Fruit fly (Drosophila melanogaster) whole organism, embryonic: ENCODE measurements around the gene Gr98b.

Source experiments
- Adf1 ChIP-seq: fragments of 200-800 bp; sonication (Bioruptor generic); IDR thresholded peaks from 2 replicates; pipeline ENCODE4 v1.3.6; 2022; ENCODE audit warnings: missing biosample characterization, missing genetic modification characterization
- Asciz ChIP-seq: fragments of 200-800 bp; sonication (Bioruptor generic); optimal IDR thresholded peaks from 2 replicates; lab custom pipeline; 2017; ENCODE audit warnings: missing biosample characterization, mild to moderate bottlenecking, missing genetic modification characterization, missing genetic modification reagents
- Bteb2 ChIP-seq: fragments of 200-800 bp; sonication (Bioruptor generic); optimal IDR thresholded peaks from 2 replicates; lab custom pipeline; 2016; ENCODE audit warnings: missing biosample characterization, missing genetic modification characterization
- CG10959 ChIP-seq: fragments of 200-800 bp; sonication (Bioruptor generic); IDR thresholded peaks from 2 replicates; pipeline ENCODE4 v1.3.6; 2022; ENCODE audit warnings: missing biosample characterization, missing genetic modification characterization
- CG11696 ChIP-seq: fragments of 200-800 bp; sonication (Bioruptor generic); IDR thresholded peaks from 2 replicates; pipeline ENCODE4 v1.3.6; 2022; ENCODE audit warnings: missing biosample characterization, missing genetic modification characterization
- CG12104 ChIP-seq: fragments of 200-800 bp; sonication (Bioruptor generic); optimal IDR thresholded peaks from 3 replicates; lab custom pipeline; 2016; ENCODE audit warnings: missing biosample characterization, missing genetic modification characterization
- CG15514 ChIP-seq: fragments of 200-800 bp; sonication (Bioruptor generic); optimal IDR thresholded peaks from 3 replicates; lab custom pipeline; 2017; ENCODE audit warnings: missing biosample characterization, missing genetic modification characterization, mild to moderate bottlenecking, moderate library complexity, missing genetic modification reagents
- CG16815 ChIP-seq: fragments of 200-800 bp; sonication (Bioruptor generic); optimal IDR thresholded peaks from 3 replicates; lab custom pipeline; 2017; ENCODE audit warnings: missing biosample characterization, mild to moderate bottlenecking, missing genetic modification characterization
- CG17328 ChIP-seq: fragments of 200-800 bp; sonication (Bioruptor generic); IDR thresholded peaks from 2 replicates; pipeline ENCODE4 v1.3.6; 2022; ENCODE audit warnings: missing biosample characterization, missing genetic modification characterization
- CG17361 ChIP-seq: fragments of 200-800 bp; sonication (Bioruptor generic); IDR thresholded peaks from 3 replicates; pipeline ENCODE4 v1.3.6; 2022; ENCODE audit warnings: missing biosample characterization, missing genetic modification characterization
- CG2129 ChIP-seq: fragments of 200-800 bp; sonication (Bioruptor generic); IDR thresholded peaks from 2 replicates; pipeline ENCODE4 v1.3.6; 2022; ENCODE audit warnings: missing biosample characterization, missing genetic modification characterization; ENCODE audit not compliant: partially characterized antibody
- CG2199 ChIP-seq: fragments of 200-800 bp; sonication (Bioruptor generic); IDR thresholded peaks from 3 replicates; pipeline ENCODE4 v1.3.6; 2022; ENCODE audit warnings: missing biosample characterization, missing genetic modification characterization
- CG30403 ChIP-seq: fragments of 200-800 bp; sonication (Bioruptor generic); optimal IDR thresholded peaks from 3 replicates; lab custom pipeline; 2016; ENCODE audit warnings: missing biosample characterization, missing genetic modification characterization
- CG5180 ChIP-seq: fragments of 200-800 bp; sonication (Bioruptor generic); optimal IDR thresholded peaks from 3 replicates; lab custom pipeline; 2017; ENCODE audit warnings: missing biosample characterization, missing genetic modification characterization, mild to moderate bottlenecking, moderate library complexity, missing genetic modification reagents
- CG6854 ChIP-seq: fragments of 200-800 bp; sonication (Bioruptor generic); optimal IDR thresholded peaks from 3 replicates; lab custom pipeline; 2017; ENCODE audit warnings: missing biosample characterization, mild to moderate bottlenecking, missing genetic modification characterization
- Camta ChIP-seq: fragments of 200-800 bp; sonication (Bioruptor generic); optimal IDR thresholded peaks from 2 replicates; lab custom pipeline; 2016; ENCODE audit warnings: missing biosample characterization, missing genetic modification characterization
- D19A ChIP-seq: fragments of 200-800 bp; optimal IDR thresholded peaks from 3 replicates; lab custom pipeline; 2019; ENCODE audit warnings: missing biosample characterization, mild to moderate bottlenecking, missing genetic modification characterization, moderate library complexity
- Dek ChIP-seq: fragments of 200-800 bp; sonication (Bioruptor generic); optimal IDR thresholded peaks from 3 replicates; lab custom pipeline; 2019; ENCODE audit warnings: missing biosample characterization, mild to moderate bottlenecking, missing genetic modification characterization, moderate library complexity
- Dfd ChIP-seq, 2 experiments: fragments of >200 bp; optimal IDR thresholded peaks; 2 replicates each; lab custom pipeline; 2017; ENCODE audit warnings: missing biosample characterization in 2 of 2, missing genetic modification characterization in 2 of 2
- Dip2 ChIP-seq: fragments of 200-800 bp; sonication (Bioruptor generic); IDR thresholded peaks from 2 replicates; pipeline ENCODE4 v1.3.6; 2022; ENCODE audit warnings: missing biosample characterization, missing genetic modification characterization
- Drgx ChIP-seq: fragments of 200-800 bp; sonication (Bioruptor generic); IDR thresholded peaks from 2 replicates; pipeline ENCODE4 v1.3.6; 2022; ENCODE audit warnings: missing biosample characterization, missing genetic modification characterization
- MBD-R2 ChIP-seq: fragments of 200-800 bp; sonication (Bioruptor generic); IDR thresholded peaks from 2 replicates; pipeline ENCODE4 v1.3.6; 2022; ENCODE audit warnings: missing biosample characterization, missing genetic modification characterization
- Mrtf ChIP-seq: fragments of 200-800 bp; sonication (Bioruptor generic); IDR thresholded peaks from 3 replicates; pipeline ENCODE4 v1.3.6; 2022; ENCODE audit warnings: missing biosample characterization, missing genetic modification characterization
- Myb ChIP-seq: fragments of 200-800 bp; sonication (Bioruptor generic); optimal IDR thresholded peaks from 2 replicates; lab custom pipeline; 2016; ENCODE audit warnings: missing biosample characterization, missing genetic modification characterization
- NFAT ChIP-seq: fragments of 200-800 bp; sonication (Bioruptor generic); IDR thresholded peaks from 2 replicates; pipeline ENCODE4 v1.3.6; 2022; ENCODE audit warnings: missing biosample characterization, missing genetic modification characterization
- NK7.1 ChIP-seq: fragments of 200-800 bp; sonication (Bioruptor generic); optimal IDR thresholded peaks from 3 replicates; lab custom pipeline; 2016; ENCODE audit warnings: missing biosample characterization, missing genetic modification characterization
- Nf-YA ChIP-seq: fragments of 200-800 bp; sonication (Bioruptor generic); IDR thresholded peaks from 2 replicates; pipeline ENCODE4 v1.3.6; 2022; ENCODE audit warnings: missing biosample characterization, missing genetic modification characterization
- Nf-YB ChIP-seq: fragments of 200-800 bp; sonication (Bioruptor generic); optimal IDR thresholded peaks from 3 replicates; lab custom pipeline; 2019; ENCODE audit warnings: missing biosample characterization, mild to moderate bottlenecking, missing genetic modification characterization, moderate library complexity
- Optix ChIP-seq: fragments of 200-800 bp; sonication (Bioruptor generic); IDR thresholded peaks from 3 replicates; pipeline ENCODE4 v1.3.6; 2022; ENCODE audit warnings: missing biosample characterization, missing genetic modification characterization
- Ssrp ChIP-seq: fragments of 200-800 bp; sonication (Bioruptor generic); optimal IDR thresholded peaks from 2 replicates; lab custom pipeline; 2018; ENCODE audit warnings: missing biosample characterization, mild to moderate bottlenecking, missing genetic modification characterization, moderate library complexity
- bab2 ChIP-seq: fragments of 200-800 bp; sonication (Bioruptor generic); optimal IDR thresholded peaks from 2 replicates; lab custom pipeline; 2016; ENCODE audit warnings: missing biosample characterization, missing genetic modification characterization
- btn ChIP-seq: fragments of 200-800 bp; sonication (Bioruptor generic); optimal IDR thresholded peaks from 2 replicates; lab custom pipeline; 2016; ENCODE audit warnings: missing biosample characterization, missing genetic modification characterization
- croc ChIP-seq: fragments of 200-800 bp; sonication (Bioruptor generic); conservative IDR thresholded peaks from 3 replicates; pipeline ENCODE4 v1.3.6; 2022; ENCODE audit warnings: missing biosample characterization, missing genetic modification characterization
- eve ChIP-seq, 2 experiments: fragments of >200 bp; optimal IDR thresholded peaks; 2 replicates each; lab custom pipeline; 2017; ENCODE audit warnings: missing biosample characterization in 2 of 2, missing genetic modification characterization in 2 of 2
- exex ChIP-seq: fragments of 200-800 bp; sonication (Bioruptor generic); optimal IDR thresholded peaks from 4 replicates; lab custom pipeline; 2018; ENCODE audit warnings: missing biosample characterization, mild to moderate bottlenecking, missing genetic modification characterization, moderate library complexity
- ham ChIP-seq: fragments of 200-800 bp; sonication (Bioruptor generic); IDR thresholded peaks from 2 replicates; pipeline ENCODE4 v1.3.6; 2022; ENCODE audit warnings: missing biosample characterization, missing genetic modification characterization
- her ChIP-seq: fragments of 200-800 bp; sonication (Bioruptor generic); optimal IDR thresholded peaks from 2 replicates; lab custom pipeline; 2016; ENCODE audit warnings: missing biosample characterization, missing genetic modification characterization
- ken ChIP-seq: fragments of 200-800 bp; sonication (Bioruptor generic); IDR thresholded peaks from 3 replicates; pipeline ENCODE4 v1.3.6; 2022; ENCODE audit warnings: missing biosample characterization, missing genetic modification characterization
- kni ChIP-seq: fragments of 200-800 bp; sonication (Bioruptor generic); optimal IDR thresholded peaks from 3 replicates; lab custom pipeline; 2017; ENCODE audit warnings: mild to moderate bottlenecking, missing biosample characterization, missing genetic modification reagents, missing genetic modification characterization
- lov ChIP-seq, 2 experiments: fragments of 200-800 bp in 1 of 2; fragments of >200 bp in 1 of 2; sonication (Bioruptor generic) in 1 of 2; IDR thresholded peaks in 1 of 2; optimal IDR thresholded peaks in 1 of 2; 2 replicates in 1 of 2; 3 replicates in 1 of 2; pipeline versions ENCODE4 v1.3.6 to Lab custom; 2017 to 2022; ENCODE audit warnings: missing biosample characterization in 1 of 2, missing genetic modification characterization in 1 of 2
- prd ChIP-seq, 3 experiments: fragments of >200 bp in 2 of 3; fragments of 200-800 bp in 1 of 3; sonication (Bioruptor generic) in 1 of 3; optimal IDR thresholded peaks in 2 of 3; IDR thresholded peaks in 1 of 3; 2 replicates in 2 of 3; 3 replicates in 1 of 3; pipeline versions ENCODE4 v1.3.6 to Lab custom; 2017 to 2022; ENCODE audit warnings: missing biosample characterization in 1 of 3, missing genetic modification characterization in 1 of 3
- ro ChIP-seq: fragments of 200-800 bp; sonication (Bioruptor generic); IDR thresholded peaks from 2 replicates; pipeline ENCODE4 v1.3.6; 2022; ENCODE audit warnings: missing biosample characterization, missing genetic modification characterization
- sd ChIP-seq: fragments of 200-800 bp; sonication (Bioruptor generic); optimal IDR thresholded peaks from 3 replicates; lab custom pipeline; 2018; ENCODE audit warnings: missing biosample characterization, mild to moderate bottlenecking, missing genetic modification characterization, moderate library complexity
- sens-2 ChIP-seq: fragments of 200-800 bp; sonication (Bioruptor generic); IDR thresholded peaks from 2 replicates; pipeline ENCODE4 v1.3.6; 2022; ENCODE audit warnings: missing biosample characterization, missing genetic modification characterization
- shn ChIP-seq: fragments of 200-800 bp; sonication (Bioruptor generic); optimal IDR thresholded peaks from 3 replicates; lab custom pipeline; 2016; ENCODE audit warnings: missing biosample characterization, missing genetic modification characterization
- sob ChIP-seq: fragments of 200-800 bp; sonication (Bioruptor generic); IDR thresholded peaks from 2 replicates; pipeline ENCODE4 v1.3.6; 2022; ENCODE audit warnings: missing biosample characterization, missing genetic modification characterization
- stwl ChIP-seq: fragments of 200-800 bp; sonication (Bioruptor generic); optimal IDR thresholded peaks from 3 replicates; lab custom pipeline; 2018; ENCODE audit warnings: missing biosample characterization, mild to moderate bottlenecking, missing genetic modification characterization, moderate library complexity
- vvl ChIP-seq: fragments of 200-800 bp; sonication (Bioruptor generic); IDR thresholded peaks from 2 replicates; pipeline ENCODE4 v1.3.6; 2022; ENCODE audit warnings: missing biosample characterization, missing genetic modification characterization

Gene Gr98b

dm6 chr3R:27558660-27559319 lies 16.5 kb downstream of the Gr98b start, which contains the start of gene Klp98A (continued):
- TF ChIP-seq CG15514, result peak; percentile 68

dm6 chr3R:27561114-27561513 lies 18.8 kb downstream of the Gr98b start, which contains the start of gene CG5646:
CG5646 (minus strand) TSS chr3R:27561319.
- TF ChIP-seq btn (GFP tag; lab: Kevin White, UChicago), result no peak
- 0 out of 3 replicates have a peak, but pooled peaks have one; percentile 27 for TF ChIP-seq ken (GFP tag; lab: Robert Waterston, UW)
- no peak for TF ChIP-seq kni (GFP tag; lab: Kevin White, UChicago)
- no peak for TF ChIP-seq CG16815 (GFP tag; lab: Kevin White, UChicago)
- no peak for TF ChIP-seq sob
- no peak for TF ChIP-seq ro
- no peak for TF ChIP-seq NFAT
- 0 out of 2 replicates have a peak, but pooled peaks have one; percentile 13 for TF ChIP-seq Nf-YA (GFP tag; lab: Robert Waterston, UW)
- TF ChIP-seq CG12104 (GFP tag; lab: Kevin White, UChicago), result no peak
- TF ChIP-seq D19A (tag; lab: Kevin White, UChicago), result no peak
- no peak for TF ChIP-seq Camta
- no peak for TF ChIP-seq Mrtf (GFP tag; lab: Robert Waterston, UW)
- no peak for TF ChIP-seq CG30403 (GFP tag; lab: Kevin White, UChicago)
- TF ChIP-seq Optix (GFP tag; lab: Robert Waterston, UW), result no peak
- no peak for TF ChIP-seq Nf-YB (GFP tag; lab: Kevin White, UChicago)
- no peak for TF ChIP-seq shn (GFP tag; lab: Kevin White, UChicago)
- 0 out of 3 replicates have a peak, but pooled peaks have one; percentile 39 for TF ChIP-seq CG2199 (GFP tag; lab: Robert Waterston, UW)
- peak; percentile 24; the same call in 1 of the 2 replicates for TF ChIP-seq Adf1 (GFP tag; lab: Robert Waterston, UW)
- no peak for TF ChIP-seq Ssrp (tag; lab: Kevin White, UChicago)
- TF ChIP-seq sens-2 (GFP tag; lab: Robert Waterston, UW), result no peak
- no peak for TF ChIP-seq prd (optimal IDR thresholded peaks at IDR 0.05; lab: Kevin White, UChicago)
- no peak for TF ChIP-seq prd (GFP tag; IDR thresholded peaks at IDR 0.05; lab: Robert Waterston, UW)
- TF ChIP-seq Myb (GFP tag; lab: Kevin White, UChicago), result peak; percentile 63
- no peak for TF ChIP-seq ham (GFP tag; lab: Robert Waterston, UW)
- no peak for TF ChIP-seq CG17328 (GFP tag; lab: Robert Waterston, UW)
- TF ChIP-seq her, result no peak
- TF ChIP-seq exex, result no peak
- no peak for TF ChIP-seq vvl
- no peak for TF ChIP-seq croc (GFP tag; lab: Robert Waterston, UW)
- no peak for TF ChIP-seq Asciz (GFP tag; lab: Kevin White, UChicago)
- TF ChIP-seq CG17361 (GFP tag; lab: Robert Waterston, UW), result no peak
- no peak for TF ChIP-seq Dip2 (GFP tag; lab: Robert Waterston, UW)
- TF ChIP-seq CG10959 (GFP tag; lab: Robert Waterston, UW), result no peak
- no peak for TF ChIP-seq CG6854 (GFP tag; lab: Kevin White, UChicago)
- TF ChIP-seq CG2129 (GFP tag; lab: Robert Waterston, UW), result no peak
- no peak for TF ChIP-seq Dfd (GFP tag; optimal IDR thresholded peaks at IDR 0.05; lab: Kevin White, UChicago)
- TF ChIP-seq bab2 (GFP tag; lab: Kevin White, UChicago), result no peak
- no peak for TF ChIP-seq Dek
- TF ChIP-seq MBD-R2 (GFP tag; lab: Robert Waterston, UW), result peak; percentile 32; the same call in 1 of the 2 replicates
- TF ChIP-seq sd (tag; lab: Kevin White, UChicago), result no peak
- TF ChIP-seq lov (optimal IDR thresholded peaks at IDR 0.05; lab: Kevin White, UChicago), result no peak
- no peak for TF ChIP-seq lov (GFP tag; IDR thresholded peaks at IDR 0.05; lab: Robert Waterston, UW)
- TF ChIP-seq Drgx, result peak; percentile 57
- TF ChIP-seq eve (GFP tag; optimal IDR thresholded peaks at IDR 0.05; lab: Kevin White, UChicago), result no peak
- TF ChIP-seq stwl, result no peak
- no peak for TF ChIP-seq Bteb2 (GFP tag; lab: Kevin White, UChicago)
- no peak for TF ChIP-seq CG11696 (GFP tag; lab: Robert Waterston, UW)
- no peak for TF ChIP-seq CG5180
- no peak for TF ChIP-seq NK7.1
